Worm (Caenorhabditis elegans) whole organism, L4 larva: ENCODE measurements around the gene ilcr-1.
A peak's percentile ranks its signal among the peaks of the same experiment; 100 is the strongest.

ENCODE experiments used
- D1046.2 ChIP-seq: fragments of 200-800 bp; sonication (Bioruptor generic); IDR thresholded peaks from 2 replicates; pipeline ENCODE4 v1.3.6; 2022; ENCODE audit warnings: missing genetic modification characterization, missing compliant biosample characterization
- F44E2.7 ChIP-seq: fragments of 200-800 bp; sonication (Bioruptor generic); IDR thresholded peaks from 2 replicates; pipeline ENCODE4 v2.1.2; 2022; ENCODE audit warnings: missing genetic modification characterization, missing compliant biosample characterization
- T20F7.1 ChIP-seq: fragments of 200-800 bp; sonication (Bioruptor generic); optimal IDR thresholded peaks from 2 replicates; lab custom pipeline; 2018; ENCODE audit warnings: mild to moderate bottlenecking, missing genetic modification characterization, missing compliant biosample characterization
- T26A8.4 ChIP-seq: fragments of 200-800 bp; sonication (Bioruptor generic); IDR thresholded peaks from 2 replicates; pipeline ENCODE4 v1.3.6; 2022; ENCODE audit warnings: missing genetic modification characterization, missing compliant biosample characterization
- Y105C5A.15 ChIP-seq: fragments of 200-800 bp; sonication (Bioruptor generic); IDR thresholded peaks from 2 replicates; pipeline ENCODE4 v1.3.6; 2022; ENCODE audit warnings: missing genetic modification characterization, missing compliant biosample characterization
- aha-1 ChIP-seq: fragments of 150-350 bp; peaks from one replicate; lab custom pipeline; 2014; ENCODE audit warnings: missing biosample characterization, missing genetic modification characterization
- ama-1 ChIP-seq: fragments of 150-350 bp; optimal IDR thresholded peaks from 2 replicates; lab custom pipeline; 2014; ENCODE audit warnings: inconsistent platforms, mixed read lengths
- ceh-82 ChIP-seq: sonication (generic microtip); optimal IDR thresholded peaks from 2 replicates; lab custom pipeline; 2017; ENCODE audit warnings: missing biosample characterization, missing genetic modification characterization
- cey-2 ChIP-seq: sonication (generic microtip); optimal IDR thresholded peaks from 3 replicates; lab custom pipeline; 2017; ENCODE audit warnings: missing genetic modification characterization, mild to moderate bottlenecking, missing compliant biosample characterization, antibody characterized with exemption, borderline replicate concordance; ENCODE audit not compliant: insufficient read depth
- ctbp-1 ChIP-seq: fragments of 200-800 bp; sonication (Bioruptor generic); IDR thresholded peaks from 2 replicates; pipeline ENCODE4 v1.3.6; 2022; ENCODE audit warnings: missing genetic modification reagents, missing genetic modification characterization, missing compliant biosample characterization
- dmd-6 ChIP-seq: fragments of 200-800 bp; sonication (Bioruptor generic); IDR thresholded peaks from 2 replicates; pipeline ENCODE4 v1.3.6; 2022; ENCODE audit warnings: missing genetic modification reagents, missing genetic modification characterization, missing compliant biosample characterization
- dmd-8 ChIP-seq: fragments of 200-800 bp; sonication (Bioruptor generic); IDR thresholded peaks from 2 replicates; pipeline ENCODE4 v1.3.6; 2022; ENCODE audit warnings: missing genetic modification characterization, missing compliant biosample characterization
- egl-27 ChIP-seq: sonication (generic microtip); optimal IDR thresholded peaks from 3 replicates; lab custom pipeline; 2017; ENCODE audit warnings: missing biosample characterization, missing genetic modification reagents, missing genetic modification characterization
- hlh-11 ChIP-seq: fragments of 200-800 bp; sonication (Bioruptor generic); optimal IDR thresholded peaks from 2 replicates; lab custom pipeline; 2018; ENCODE audit warnings: mild to moderate bottlenecking, missing genetic modification characterization, missing compliant biosample characterization
- hmg-1.1 ChIP-seq: fragments of 200-800 bp; sonication (Bioruptor generic); IDR thresholded peaks from 2 replicates; pipeline ENCODE4 v1.3.6; 2022; ENCODE audit warnings: missing genetic modification reagents, missing genetic modification characterization, missing compliant biosample characterization
- lin-39 ChIP-seq: fragments of 150-350 bp; optimal IDR thresholded peaks from 2 replicates; lab custom pipeline; 2014; ENCODE audit warnings: missing biosample characterization, missing genetic modification reagents, missing genetic modification characterization
- lir-3 ChIP-seq: sonication (generic microtip); optimal IDR thresholded peaks from 2 replicates; lab custom pipeline; 2016; ENCODE audit warnings: mild to moderate bottlenecking, missing genetic modification characterization, missing compliant biosample characterization
- lsy-2 ChIP-seq, 2 experiments: fragments of 150-350 bp in 1 of 2; sonication (generic microtip) in 1 of 2; optimal IDR thresholded peaks; 2 replicates each; lab custom pipeline; 2014 to 2017; ENCODE audit warnings: missing biosample characterization in 2 of 2, missing genetic modification characterization in 2 of 2
- mdl-1 ChIP-seq, 2 experiments: fragments of 150-350 bp in 1 of 2; sonication (generic microtip) in 1 of 2; optimal IDR thresholded peaks; 2 replicates each; lab custom pipeline; 2014 to 2017; ENCODE audit warnings: missing biosample characterization in 2 of 2, missing genetic modification characterization in 2 of 2
- mdt-29 ChIP-seq: fragments of 200-800 bp; sonication (Bioruptor generic); IDR thresholded peaks from 2 replicates; pipeline ENCODE4 v1.3.6; 2022; ENCODE audit warnings: missing genetic modification reagents, missing genetic modification characterization, missing compliant biosample characterization
- mxl-2 ChIP-seq: fragments of 200-800 bp; sonication (Bioruptor generic); conservative IDR thresholded peaks from 2 replicates; pipeline ENCODE4 v1.3.6; 2022; ENCODE audit warnings: missing genetic modification reagents, missing genetic modification characterization, missing compliant biosample characterization
- mxl-3 ChIP-seq: fragments of 200-800 bp; sonication (Bioruptor generic); optimal IDR thresholded peaks from 2 replicates; lab custom pipeline; 2018; ENCODE audit warnings: mild to moderate bottlenecking, missing genetic modification characterization, missing compliant biosample characterization
- nhr-237 ChIP-seq: sonication (generic microtip); optimal IDR thresholded peaks from 2 replicates; lab custom pipeline; 2017; ENCODE audit warnings: missing biosample characterization, missing genetic modification characterization
- nhr-28 ChIP-seq: fragments of 150-350 bp; optimal IDR thresholded peaks from 2 replicates; lab custom pipeline; 2014; ENCODE audit warnings: missing biosample characterization, missing genetic modification characterization
- nhr-41 ChIP-seq: fragments of 200-800 bp; sonication (Bioruptor generic); IDR thresholded peaks from 2 replicates; pipeline ENCODE4 v1.3.6; 2022; ENCODE audit warnings: missing genetic modification reagents, missing genetic modification characterization, missing compliant biosample characterization
- nhr-42 ChIP-seq: fragments of 200-800 bp; sonication (Bioruptor generic); IDR thresholded peaks from 2 replicates; pipeline ENCODE4 v1.3.6; 2022; ENCODE audit warnings: missing genetic modification characterization, missing compliant biosample characterization
- nhr-76 ChIP-seq: fragments of 150-350 bp; optimal IDR thresholded peaks from 2 replicates; lab custom pipeline; 2014; ENCODE audit warnings: missing biosample characterization, missing genetic modification characterization
- skn-1 ChIP-seq: fragments of 150-350 bp; optimal IDR thresholded peaks from 2 replicates; lab custom pipeline; 2014; ENCODE audit warnings: missing biosample characterization, missing genetic modification characterization
- snpc-4 ChIP-seq: fragments of 150-350 bp; optimal IDR thresholded peaks from 2 replicates; lab custom pipeline; 2014; ENCODE audit warnings: missing biosample characterization, missing genetic modification characterization
- spr-3 ChIP-seq: fragments of 200-800 bp; sonication (Bioruptor generic); optimal IDR thresholded peaks from 2 replicates; lab custom pipeline; 2018; ENCODE audit warnings: mild to moderate bottlenecking, missing genetic modification characterization, missing compliant biosample characterization
- unc-62 ChIP-seq, 3 experiments: fragments of 150-350 bp in 1 of 3; sonication (generic microtip); optimal IDR thresholded peaks in 2 of 3; peaks in 1 of 3; 1 replicate in 1 of 3; 2 replicates in 2 of 3; lab custom pipeline; 2014 to 2017; ENCODE audit warnings: missing biosample characterization in 3 of 3, missing genetic modification characterization in 3 of 3, missing genetic modification reagents in 3 of 3, missing genotype in 1 of 3
- vab-7 ChIP-seq: fragments of 200-800 bp; sonication (Bioruptor generic); IDR thresholded peaks from 2 replicates; pipeline ENCODE4 v1.3.6; 2022; ENCODE audit warnings: missing genetic modification reagents, missing genetic modification characterization, missing compliant biosample characterization
- zfp-2 ChIP-seq: sonication (generic microtip); optimal IDR thresholded peaks from 2 replicates; lab custom pipeline; 2016; ENCODE audit warnings: mild to moderate bottlenecking, missing genetic modification characterization, missing compliant biosample characterization

Gene ilcr-1

ce11 chrIV:14274834-14275233 lies 1.4 kb upstream of the ilcr-1 start:
- no peak for TF ChIP-seq ctbp-1 (GFP tag; lab: Robert Waterston, UW)
- TF ChIP-seq hmg-1.1 (GFP tag; lab: Robert Waterston, UW), result no peak
- TF ChIP-seq egl-27 (tag; lab: Kevin White, UChicago), result no peak
- TF ChIP-seq zfp-2 (tag; lab: Kevin White, UChicago), result no peak
- TF ChIP-seq nhr-41, result no peak
- no peak for TF ChIP-seq Y105C5A.15 (GFP tag; lab: Robert Waterston, UW)
- no peak for TF ChIP-seq ama-1 (lab: Kevin White, UChicago)
- TF ChIP-seq F44E2.7 (GFP tag; lab: Robert Waterston, UW), result no peak
- TF ChIP-seq lir-3 (tag; lab: Kevin White, UChicago), result no peak
- TF ChIP-seq nhr-76 (tag; lab: Kevin White, UChicago), result no peak
- TF ChIP-seq hlh-11 (tag; lab: Kevin White, UChicago), result no peak
- TF ChIP-seq T26A8.4 (GFP tag; lab: Robert Waterston, UW), result no peak
- TF ChIP-seq mdl-1 (tag; optimal IDR thresholded peaks at IDR 0.05; lab: Kevin White, UChicago), result no peak
- no peak for TF ChIP-seq aha-1 (tag; lab: Kevin White, UChicago)

- TF ChIP-seq dmd-8, result no peak
- no peak for TF ChIP-seq unc-62 (GFP tag; optimal IDR thresholded peaks at IDR 0.05 in 1 of 2; lab: Kevin White, UChicago)
- no peak for TF ChIP-seq unc-62 (tag; optimal IDR thresholded peaks at IDR 0.05; lab: Kevin White, UChicago)
- TF ChIP-seq mxl-2 (GFP tag; lab: Robert Waterston, UW), result no peak
- TF ChIP-seq D1046.2, result no peak
- no peak for TF ChIP-seq spr-3
- TF ChIP-seq lin-39, result no peak
- TF ChIP-seq aha-1 (tag; lab: Kevin White, UChicago), result peak; percentile 91
- no peak for TF ChIP-seq snpc-4 (tag; lab: Kevin White, UChicago)
These were observed 621 bp downstream of the ilcr-1 start for ce11 chrIV:14276773-14277388.

ce11 chrIV:14284920-14285319 lies 8.7 kb downstream of the ilcr-1 start:
- peak in 1 of 2 experiments; percentile 60 for TF ChIP-seq unc-62 (GFP tag; optimal IDR thresholded peaks at IDR 0.05 in 1 of 2; lab: Kevin White, UChicago)
- no peak for TF ChIP-seq unc-62 (tag; optimal IDR thresholded peaks at IDR 0.05; lab: Kevin White, UChicago)
- TF ChIP-seq ceh-82, result no peak
- TF ChIP-seq T20F7.1 (GFP tag; lab: Kevin White, UChicago), result no peak
- TF ChIP-seq, all 104 proteins: peak for 1

- TF ChIP-seq lsy-2 (tag; optimal IDR thresholded peaks at IDR 0.05; lab: Kevin White, UChicago), result no peak
- no peak for TF ChIP-seq nhr-237 (tag; lab: Kevin White, UChicago)
- no peak for TF ChIP-seq nhr-28 (tag; lab: Kevin White, UChicago)
- TF ChIP-seq mdt-29 (GFP tag; lab: Robert Waterston, UW), result no peak
- TF ChIP-seq mxl-3 (GFP tag; lab: Kevin White, UChicago), result no peak
- no peak for TF ChIP-seq cey-2
- no peak for TF ChIP-seq T26A8.4 (GFP tag; lab: Robert Waterston, UW)
- no peak for TF ChIP-seq skn-1
- no peak for TF ChIP-seq ama-1 (lab: Kevin White, UChicago)
These were observed 15.3 kb downstream of the ilcr-1 start, which contains the start of gene Y64G10A.7 for ce11 chrIV:14291601-14292000. TSS of gene Y64G10A.7 (plus strand) at chrIV:14291901.

ce11 chrIV:14295262-14295661 lies 19.0 kb downstream of the ilcr-1 start:
- TF ChIP-seq aha-1 (tag; lab: Kevin White, UChicago), result peak; percentile 72
- TF ChIP-seq nhr-42, result no peak
- TF ChIP-seq vab-7, result no peak
- TF ChIP-seq cey-2, result no peak
- no peak for TF ChIP-seq dmd-6 (GFP tag; lab: Robert Waterston, UW)
